Worm (Caenorhabditis elegans) whole organism, L3 larva: ENCODE data around the gene ceh-81.

ENCODE experiments used
- ceh-16 ChIP-seq: sonication (generic microtip); optimal IDR thresholded peaks from 2 replicates; lab custom pipeline; 2017; ENCODE audit warnings: missing biosample characterization, missing genetic modification characterization
- egl-27 ChIP-seq: sonication (generic microtip); optimal IDR thresholded peaks from 4 replicates; lab custom pipeline; 2017; ENCODE audit warnings: missing biosample characterization, missing genetic modification reagents, missing genetic modification characterization
- fos-1 ChIP-seq: fragments of 150-350 bp; optimal IDR thresholded peaks from 2 replicates; lab custom pipeline; 2014; ENCODE audit warnings: missing biosample characterization, missing genetic modification characterization
- hmg-11 ChIP-seq: sonication (generic microtip); optimal IDR thresholded peaks from 2 replicates; lab custom pipeline; 2016; ENCODE audit warnings: missing genetic modification characterization, missing compliant biosample characterization
- lin-39 ChIP-seq: fragments of 150-350 bp; optimal IDR thresholded peaks from 2 replicates; lab custom pipeline; 2018; ENCODE audit warnings: missing biosample characterization, missing genetic modification reagents, missing genetic modification characterization
- nhr-12 ChIP-seq: fragments of 150-350 bp; optimal IDR thresholded peaks from 2 replicates; lab custom pipeline; 2014; ENCODE audit warnings: missing biosample characterization, missing genetic modification characterization
- nhr-237 ChIP-seq: fragments of 150-350 bp; optimal IDR thresholded peaks from 2 replicates; lab custom pipeline; 2014; ENCODE audit warnings: missing biosample characterization, missing genetic modification characterization
- nhr-28 ChIP-seq: fragments of 150-350 bp; optimal IDR thresholded peaks from 2 replicates; lab custom pipeline; 2014; ENCODE audit warnings: missing biosample characterization, missing genetic modification characterization
- pqm-1 ChIP-seq: fragments of 150-350 bp; optimal IDR thresholded peaks from 2 replicates; lab custom pipeline; 2017; ENCODE audit warnings: missing biosample characterization, missing genetic modification characterization, inconsistent platforms
- sea-2 ChIP-seq: fragments of 150-350 bp; sonication (generic microtip); optimal IDR thresholded peaks from 4 replicates; lab custom pipeline; 2014; ENCODE audit warnings: missing biosample characterization, missing genetic modification reagents, missing genetic modification characterization
- unc-39 ChIP-seq: sonication (generic microtip); optimal IDR thresholded peaks from 4 replicates; lab custom pipeline; 2017; ENCODE audit warnings: missing biosample characterization, missing genetic modification characterization
- unc-62 ChIP-seq: fragments of 150-350 bp; sonication (generic microtip); optimal IDR thresholded peaks from 4 replicates; lab custom pipeline; 2014; ENCODE audit warnings: missing biosample characterization, missing genetic modification reagents, missing genetic modification characterization
- zag-1 ChIP-seq: fragments of 150-350 bp; optimal IDR thresholded peaks from 2 replicates; lab custom pipeline; 2014; ENCODE audit warnings: missing biosample characterization, missing genetic modification characterization

DNA sequence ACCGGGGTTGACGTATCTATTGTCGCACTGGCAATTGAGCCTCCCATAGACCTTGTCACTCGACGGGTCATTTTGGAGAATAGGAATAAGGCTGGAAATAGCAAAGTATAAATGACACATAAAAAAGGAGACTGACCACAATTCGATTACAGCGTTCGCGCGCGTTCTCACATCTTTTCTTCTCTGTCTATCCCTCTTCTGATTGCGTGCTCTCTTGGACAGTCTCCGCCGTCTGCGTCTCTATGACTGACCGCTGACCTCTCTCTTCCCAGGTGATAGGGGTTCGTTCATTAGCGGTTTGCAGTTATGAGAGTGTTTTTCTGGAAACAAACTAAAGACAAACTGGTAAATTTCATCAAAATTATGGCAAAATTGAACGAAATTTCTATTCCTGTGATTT lies 6.2 kb downstream of the ceh-81 start, which contains the start of gene ceh-83:
- TF ChIP-seq nhr-237 (tag; lab: Kevin White, UChicago) = no peak
- no peak for TF ChIP-seq zag-1
- TF ChIP-seq hmg-11 (tag; lab: Kevin White, UChicago) = no peak
- no peak for TF ChIP-seq nhr-12
- no peak for TF ChIP-seq nhr-28 (tag; lab: Kevin White, UChicago)
- TF ChIP-seq pqm-1 (tag; lab: Kevin White, UChicago) = no peak
- no peak for TF ChIP-seq unc-62
- TF ChIP-seq fos-1 (tag; lab: Kevin White, UChicago) = no peak
- no peak for TF ChIP-seq unc-39
- no peak for TF ChIP-seq sea-2 (GFP tag; lab: Kevin White, UChicago)
- no peak for TF ChIP-seq ceh-16 (tag; lab: Kevin White, UChicago)
- no peak for TF ChIP-seq egl-27
- TF ChIP-seq lin-39 (tag; lab: Kevin White, UChicago) = no peak
